Fruit fly (Drosophila melanogaster) whole organism, embryonic: ENCODE data around the gene CG17027.
A peak's percentile ranks its signal among the peaks of the same experiment; 100 is the strongest.

Source experiments
- Ada2b ChIP-seq: fragments of 200-800 bp; sonication (Bioruptor generic); IDR thresholded peaks from 2 replicates; pipeline ENCODE4 v1.3.6; 2022; ENCODE audit warnings: missing biosample characterization, missing genetic modification characterization
- Bgb ChIP-seq: fragments of 200-800 bp; sonication (Bioruptor generic); IDR thresholded peaks from 2 replicates; pipeline ENCODE4 v1.3.6; 2022; ENCODE audit warnings: missing biosample characterization, missing genetic modification characterization; ENCODE audit not compliant: partially characterized antibody
- CG10654 ChIP-seq: fragments of 200-800 bp; sonication (Bioruptor generic); optimal IDR thresholded peaks from 2 replicates; lab custom pipeline; 2016; ENCODE audit warnings: missing biosample characterization, missing genetic modification characterization
- CG10959 ChIP-seq: fragments of 200-800 bp; sonication (Bioruptor generic); IDR thresholded peaks from 2 replicates; pipeline ENCODE4 v1.3.6; 2022; ENCODE audit warnings: missing biosample characterization, missing genetic modification characterization
- CG12155 ChIP-seq: fragments of 200-800 bp; sonication (Bioruptor generic); optimal IDR thresholded peaks from 3 replicates; lab custom pipeline; 2016; ENCODE audit warnings: missing biosample characterization, missing genetic modification characterization
- CG13296 ChIP-seq: fragments of 200-800 bp; sonication (Bioruptor generic); optimal IDR thresholded peaks from 3 replicates; lab custom pipeline; 2018; ENCODE audit warnings: missing biosample characterization, mild to moderate bottlenecking, missing genetic modification characterization
- CG14441 ChIP-seq: fragments of 200-800 bp; sonication (Bioruptor generic); IDR thresholded peaks from 2 replicates; pipeline ENCODE4 v1.3.6; 2022; ENCODE audit warnings: missing biosample characterization, missing genetic modification characterization
- CG15601 ChIP-seq: fragments of 200-800 bp; sonication (Bioruptor generic); optimal IDR thresholded peaks from 3 replicates; lab custom pipeline; 2019; ENCODE audit warnings: missing biosample characterization, mild to moderate bottlenecking, missing genetic modification characterization, moderate library complexity
- CG1603 ChIP-seq: fragments of 200-800 bp; sonication (Bioruptor generic); optimal IDR thresholded peaks from 2 replicates; lab custom pipeline; 2019; ENCODE audit warnings: missing biosample characterization, mild to moderate bottlenecking, missing genetic modification characterization, moderate library complexity
- CG16815 ChIP-seq: fragments of 200-800 bp; sonication (Bioruptor generic); optimal IDR thresholded peaks from 3 replicates; lab custom pipeline; 2017; ENCODE audit warnings: missing biosample characterization, mild to moderate bottlenecking, missing genetic modification characterization
- CG18262 ChIP-seq: fragments of 200-800 bp; optimal IDR thresholded peaks from 3 replicates; lab custom pipeline; 2019; ENCODE audit warnings: missing biosample characterization, mild to moderate bottlenecking, missing genetic modification characterization, moderate library complexity
- CG1832 ChIP-seq: fragments of 200-800 bp; sonication (Bioruptor generic); optimal IDR thresholded peaks from 2 replicates; lab custom pipeline; 2017; ENCODE audit warnings: missing biosample characterization, mild to moderate bottlenecking, missing genetic modification characterization, inconsistent platforms
- CG18764 ChIP-seq: fragments of 200-800 bp; sonication (Bioruptor generic); optimal IDR thresholded peaks from 3 replicates; lab custom pipeline; 2016; ENCODE audit warnings: missing biosample characterization, missing genetic modification characterization
- CG32772 ChIP-seq: fragments of 200-800 bp; sonication (Bioruptor generic); IDR thresholded peaks from 2 replicates; pipeline ENCODE4 v1.3.6; 2022; ENCODE audit warnings: missing biosample characterization, missing genetic modification characterization
- CG4854 ChIP-seq: fragments of 200-800 bp; sonication (Bioruptor generic); optimal IDR thresholded peaks from 2 replicates; lab custom pipeline; 2016; ENCODE audit warnings: missing biosample characterization, missing genetic modification characterization, inconsistent platforms
- CG6272 ChIP-seq: fragments of 200-800 bp; sonication (Bioruptor generic); IDR thresholded peaks from 2 replicates; pipeline ENCODE4 v1.3.6; 2022; ENCODE audit warnings: missing biosample characterization, missing genetic modification characterization
- CG7786 ChIP-seq: fragments of 200-800 bp; sonication (Bioruptor generic); optimal IDR thresholded peaks from 2 replicates; lab custom pipeline; 2016; ENCODE audit warnings: missing biosample characterization, missing genetic modification characterization
- CG8765 ChIP-seq: fragments of 200-800 bp; sonication (Bioruptor generic); IDR thresholded peaks from 2 replicates; pipeline ENCODE4 v1.3.6; 2022; ENCODE audit warnings: missing biosample characterization, missing genetic modification characterization
- CG9609 ChIP-seq: fragments of 200-800 bp; sonication (Bioruptor generic); optimal IDR thresholded peaks from 3 replicates; lab custom pipeline; 2016; ENCODE audit warnings: missing biosample characterization, missing genetic modification characterization
- Dip2 ChIP-seq: fragments of 200-800 bp; sonication (Bioruptor generic); IDR thresholded peaks from 2 replicates; pipeline ENCODE4 v1.3.6; 2022; ENCODE audit warnings: missing biosample characterization, missing genetic modification characterization
- Doc2 ChIP-seq: fragments of 200-800 bp; sonication (Bioruptor generic); IDR thresholded peaks from 2 replicates; pipeline ENCODE4 v1.3.6; 2022; ENCODE audit warnings: missing biosample characterization, missing genetic modification characterization
- GATAe ChIP-seq: fragments of 200-800 bp; sonication (Bioruptor generic); conservative IDR thresholded peaks from 2 replicates; pipeline ENCODE4 v1.3.6; 2022; ENCODE audit warnings: missing biosample characterization, missing genetic modification characterization
- Hr3 ChIP-seq: fragments of 200-800 bp; sonication (Bioruptor generic); optimal IDR thresholded peaks from 3 replicates; lab custom pipeline; 2016; ENCODE audit warnings: missing biosample characterization, missing genetic modification characterization
- Hr51 ChIP-seq, 2 experiments: fragments of 200-800 bp; sonication (Bioruptor generic); optimal IDR thresholded peaks; 2 replicates in 1 of 2; 3 replicates in 1 of 2; lab custom pipeline; 2016 to 2018; ENCODE audit warnings: missing biosample characterization in 2 of 2, missing genetic modification characterization in 2 of 2, mild to moderate bottlenecking in 1 of 2, moderate library complexity in 1 of 2
- Hr78 ChIP-seq, 2 experiments: fragments of 200-800 bp in 1 of 2; fragments of >200 bp in 1 of 2; sonication (Bioruptor generic) in 1 of 2; optimal IDR thresholded peaks; 2 replicates each; lab custom pipeline; 2017 to 2019; ENCODE audit warnings: missing biosample characterization in 2 of 2, missing genetic modification characterization in 2 of 2, mild to moderate bottlenecking in 1 of 2, moderate library complexity in 1 of 2
- Lpt ChIP-seq: fragments of >200 bp; optimal IDR thresholded peaks from 2 replicates; lab custom pipeline; 2018; ENCODE audit warnings: missing biosample characterization, missing genetic modification characterization
- Nf-YB ChIP-seq: fragments of 200-800 bp; sonication (Bioruptor generic); optimal IDR thresholded peaks from 3 replicates; lab custom pipeline; 2019; ENCODE audit warnings: missing biosample characterization, mild to moderate bottlenecking, missing genetic modification characterization, moderate library complexity
- Scr ChIP-seq: fragments of 200-800 bp; sonication (Bioruptor generic); IDR thresholded peaks from 2 replicates; pipeline ENCODE4 v1.3.6; 2022; ENCODE audit warnings: missing biosample characterization, missing genetic modification characterization; ENCODE audit not compliant: partially characterized antibody
- Sry-δ ChIP-seq: fragments of 200-800 bp; sonication (Bioruptor generic); optimal IDR thresholded peaks from 2 replicates; lab custom pipeline; 2016; ENCODE audit warnings: missing biosample characterization, missing genetic modification characterization
- Tbp ChIP-seq: fragments of >200 bp; optimal IDR thresholded peaks from 2 replicates; lab custom pipeline; 2018; ENCODE audit warnings: missing biosample characterization, missing genetic modification characterization
- YL-1 ChIP-seq: fragments of 200-800 bp; sonication (Bioruptor generic); optimal IDR thresholded peaks from 3 replicates; lab custom pipeline; 2017; ENCODE audit warnings: missing biosample characterization, mild to moderate bottlenecking, missing genetic modification characterization
- aop ChIP-seq: fragments of 200-800 bp; sonication (Bioruptor generic); IDR thresholded peaks from 2 replicates; pipeline ENCODE4 v1.3.6; 2022; ENCODE audit warnings: missing biosample characterization, missing genetic modification characterization
- ase ChIP-seq: fragments of 200-800 bp; sonication (Bioruptor generic); IDR thresholded peaks from 3 replicates; pipeline ENCODE4 v1.3.6; 2022; ENCODE audit warnings: missing biosample characterization, missing genetic modification characterization
- bbx ChIP-seq: fragments of 200-800 bp; sonication (Bioruptor generic); IDR thresholded peaks from 2 replicates; pipeline ENCODE4 v1.3.6; 2022; ENCODE audit warnings: missing biosample characterization, missing genetic modification characterization; ENCODE audit not compliant: partially characterized antibody
- bigmax ChIP-seq: fragments of 200-800 bp; sonication (Bioruptor generic); optimal IDR thresholded peaks from 2 replicates; lab custom pipeline; 2018; ENCODE audit warnings: missing biosample characterization, mild to moderate bottlenecking, missing genetic modification characterization
- crc ChIP-seq: fragments of 200-800 bp; sonication (Bioruptor generic); optimal IDR thresholded peaks from 2 replicates; lab custom pipeline; 2016; ENCODE audit warnings: missing biosample characterization, missing genetic modification characterization
- dan ChIP-seq: fragments of 200-800 bp; sonication (Bioruptor generic); IDR thresholded peaks from 2 replicates; pipeline ENCODE4 v1.3.6; 2022; ENCODE audit warnings: missing biosample characterization, missing genetic modification characterization
- inv ChIP-seq: fragments of 200-800 bp; sonication (Bioruptor generic); IDR thresholded peaks from 2 replicates; pipeline ENCODE4 v1.3.6; 2022; ENCODE audit warnings: missing biosample characterization, missing genetic modification characterization; ENCODE audit not compliant: partially characterized antibody
- maf-S ChIP-seq: fragments of 200-800 bp; sonication (Bioruptor generic); optimal IDR thresholded peaks from 2 replicates; lab custom pipeline; 2016; ENCODE audit warnings: missing biosample characterization, missing genetic modification characterization
- mirr ChIP-seq: fragments of 200-800 bp; sonication (Bioruptor generic); optimal IDR thresholded peaks from 3 replicates; lab custom pipeline; 2018; ENCODE audit warnings: missing biosample characterization, mild to moderate bottlenecking, missing genetic modification characterization
- nau ChIP-seq: fragments of 200-800 bp; sonication (Bioruptor generic); optimal IDR thresholded peaks from 3 replicates; lab custom pipeline; 2017; ENCODE audit warnings: missing biosample characterization, mild to moderate bottlenecking, missing genetic modification characterization, missing genetic modification reagents
- onecut ChIP-seq: fragments of 200-800 bp; sonication (Bioruptor generic); IDR thresholded peaks from 2 replicates; pipeline ENCODE4 v1.3.6; 2022; ENCODE audit warnings: missing biosample characterization, missing genetic modification characterization
- org-1 ChIP-seq: fragments of 200-800 bp; sonication (Bioruptor generic); optimal IDR thresholded peaks from 2 replicates; lab custom pipeline; 2017; ENCODE audit warnings: missing biosample characterization, missing genetic modification characterization
- peb ChIP-seq: fragments of 200-800 bp; sonication (Bioruptor generic); IDR thresholded peaks from 2 replicates; pipeline ENCODE4 v1.3.6; 2022; ENCODE audit warnings: missing biosample characterization, missing genetic modification characterization
- pfk ChIP-seq: fragments of 200-800 bp; sonication (Bioruptor generic); optimal IDR thresholded peaks from 2 replicates; lab custom pipeline; 2018; ENCODE audit warnings: missing biosample characterization, mild to moderate bottlenecking, missing genetic modification characterization, moderate library complexity
- pum ChIP-seq: fragments of 200-800 bp; sonication (Bioruptor generic); optimal IDR thresholded peaks from 2 replicates; lab custom pipeline; 2016; ENCODE audit warnings: missing biosample characterization, missing genetic modification characterization
- sna ChIP-seq: fragments of 200-800 bp; sonication (Bioruptor generic); IDR thresholded peaks from 2 replicates; pipeline ENCODE4 v1.3.6; 2022; ENCODE audit warnings: missing biosample characterization, missing genetic modification characterization; ENCODE audit not compliant: partially characterized antibody
- tna ChIP-seq: fragments of 200-800 bp; sonication (Bioruptor generic); IDR thresholded peaks from 2 replicates; pipeline ENCODE4 v1.3.6; 2022; ENCODE audit warnings: missing biosample characterization, missing genetic modification characterization; ENCODE audit not compliant: partially characterized antibody
- wek ChIP-seq: fragments of 200-800 bp; sonication (Bioruptor generic); optimal IDR thresholded peaks from 3 replicates; lab custom pipeline; 2018; ENCODE audit warnings: missing biosample characterization, mild to moderate bottlenecking, missing genetic modification characterization, moderate library complexity

CG17027 gene

dm6 chr3L:16011319-16012210 is 31.7 kb downstream of the CG17027 start, which contains the start of gene mib1 (continued):
- TF ChIP-seq dan (GFP tag; lab: Robert Waterston, UW) (no peak), sna (GFP tag; lab: Robert Waterston, UW) (peak; percentile 81), Dip2 (GFP tag; lab: Robert Waterston, UW) (no peak), aop (no peak), maf-S (GFP tag; lab: Kevin White, UChicago) (no peak), CG18764 (GFP tag; lab: Kevin White, UChicago) (no peak), Hr51 (GFP tag; optimal IDR thresholded peaks at IDR 0.05; lab: Kevin White, UChicago) (peak in 1 of 2 experiments; percentile 5), Scr (GFP tag; lab: Robert Waterston, UW) (peak; percentile 81), pum (GFP tag; lab: Kevin White, UChicago) (no peak), CG14441 (GFP tag; lab: Robert Waterston, UW) (0 out of 2 replicates have a peak, but pooled peaks have one; percentile 5), inv (peak; percentile 79), crc (GFP tag; lab: Kevin White, UChicago) (no peak), CG1832 (GFP tag; lab: Kevin White, UChicago) (no peak), Bgb (peak; percentile 95), Sry-δ (peak; percentile 79), CG10654 (GFP tag; lab: Kevin White, UChicago) (no peak), onecut (GFP tag; lab: Robert Waterston, UW) (peak; percentile 37; the same call in 1 of the 2 replicates), Ada2b (GFP tag; lab: Robert Waterston, UW) (no peak), CG1603 (tag; lab: Kevin White, UChicago) (peak; percentile 91), CG15601 (tag; lab: Kevin White, UChicago) (peak; percentile 66), bigmax (GFP tag; lab: Kevin White, UChicago) (peak; percentile 15), Tbp (no peak), CG10959 (GFP tag; lab: Robert Waterston, UW) (no peak), CG12155 (GFP tag; lab: Kevin White, UChicago) (no peak), CG9609 (GFP tag; lab: Kevin White, UChicago) (peak; percentile 40), Lpt (GFP tag; lab: Kevin White, UChicago) (no peak), wek (GFP tag; lab: Kevin White, UChicago) (no peak), pfk (GFP tag; lab: Kevin White, UChicago) (no peak), mirr (GFP tag; lab: Kevin White, UChicago) (peak; percentile 45), CG6272 (no peak), nau (GFP tag; lab: Kevin White, UChicago) (no peak), CG7786 (GFP tag; lab: Kevin White, UChicago) (peak; percentile 26), CG16815 (GFP tag; lab: Kevin White, UChicago) (no peak), Doc2 (GFP tag; lab: Robert Waterston, UW) (no peak), CG4854 (GFP tag; lab: Kevin White, UChicago) (peak; percentile 18), org-1 (GFP tag; lab: Kevin White, UChicago) (no peak), GATAe (GFP tag; lab: Robert Waterston, UW) (no peak), Nf-YB (GFP tag; lab: Kevin White, UChicago) (peak; percentile 19), peb (GFP tag; lab: Robert Waterston, UW) (no peak), bbx (GFP tag; lab: Robert Waterston, UW) (peak; percentile 95), Hr78 (GFP tag; optimal IDR thresholded peaks at IDR 0.05; lab: Kevin White, UChicago) (no peak), Hr3 (GFP tag; lab: Kevin White, UChicago) (no peak), YL-1 (GFP tag; lab: Kevin White, UChicago) (peak; percentile 91), CG18262 (no peak), CG32772 (no peak), CG8765 (GFP tag; lab: Robert Waterston, UW) (no peak), ase (GFP tag; lab: Robert Waterston, UW) (no peak), tna (GFP tag; lab: Robert Waterston, UW) (peak; percentile 76), CG13296 (GFP tag; lab: Kevin White, UChicago) (peak; percentile 45)
